Fruit fly (Drosophila melanogaster): ENCODE results near the gene CG46511.
"Not testable (repeated sequence)": the region's sequence is repeated elsewhere in the genome, so short reads cannot be mapped to it uniquely, and the experiment has no call there.

- TF ChIP-seq EcR (GFP tag; optimal IDR thresholded peaks at IDR 0.05); CG17806 (tag; optimal IDR thresholded peaks at IDR 0.05); CG12605 (GFP tag; IDR thresholded peaks at IDR 0.05); CG14655 (GFP tag; optimal IDR thresholded peaks at IDR 0.05); gl (tag; optimal IDR thresholded peaks at IDR 0.05); CG8301 (tag; optimal IDR thresholded peaks at IDR 0.05); CG8159 (tag; optimal IDR thresholded peaks at IDR 0.05); Pif1A (GFP tag; optimal IDR thresholded peaks at IDR 0.05); Ets98B (GFP tag; IDR thresholded peaks at IDR 0.05); CG13204 (GFP tag; optimal IDR thresholded peaks at IDR 0.05); CG15710 (tag; optimal IDR thresholded peaks at IDR 0.05); CG9948 (tag; optimal IDR thresholded peaks at IDR 0.05); D1 (tag; optimal IDR thresholded peaks at IDR 0.05): not testable (repeated sequence)
Measured at dm6 chrX:22196874-22197273, 14.6 kb downstream of the CG46511 start, which contains the start of gene CG46514.

Data from whole organism, pupa.